Fruit fly (Drosophila melanogaster): Measurements from ENCODE around the gene CG9988.
A peak's percentile ranks its signal among the peaks of the same experiment; 100 is the strongest.

CG9988 gene

dm6 chr3R:28676870-28677526 lies 40.8 kb downstream of the CG9988 start (continued):
- TF ChIP-seq pan (optimal IDR thresholded peaks at IDR 0.05) (no peak), pan (GFP tag; optimal IDR thresholded peaks at IDR 0.05 in 1 of 2, IDR thresholded peaks at IDR 0.05 in 1 of 2) (peak in 1 of 2 experiments; percentile 80), CG5180 (GFP tag; optimal IDR thresholded peaks at IDR 0.05) (peak; percentile 29), Kr (GFP tag; optimal IDR thresholded peaks at IDR 0.05) (no peak), CG5245 (GFP tag; optimal IDR thresholded peaks at IDR 0.05) (no peak), CG17802 (tag; optimal IDR thresholded peaks at IDR 0.05) (no peak), usp (GFP tag; optimal IDR thresholded peaks at IDR 0.05) (no peak), dysf (GFP tag; IDR thresholded peaks at IDR 0.05) (peak; percentile 80), slou (GFP tag; optimal IDR thresholded peaks at IDR 0.05) (peak; percentile 36), crp (GFP tag; optimal IDR thresholded peaks at IDR 0.05) (no peak), CG7963 (GFP tag; IDR thresholded peaks at IDR 0.05; ENCODE audit: partially characterized antibody) (no peak), fd96Cb (tag; optimal IDR thresholded peaks at IDR 0.05) (peak; percentile 42), Oaz (GFP tag; IDR thresholded peaks at IDR 0.05) (peak; percentile 47; the same call in 1 of the 2 replicates), row (GFP tag; IDR thresholded peaks at IDR 0.05) (peak; percentile 62), CG2678 (tag; optimal IDR thresholded peaks at IDR 0.05) (peak; percentile 75), CG2712 (tag; optimal IDR thresholded peaks at IDR 0.05) (peak; percentile 43), CG43689 (GFP tag; IDR thresholded peaks at IDR 0.05) (peak; percentile 65), CG3838 (GFP tag; optimal IDR thresholded peaks at IDR 0.05) (no peak), vfl (GFP tag; optimal IDR thresholded peaks at IDR 0.05) (no peak), Ptx1 (GFP tag; IDR thresholded peaks at IDR 0.05) (peak; percentile 70), nmo (GFP tag; optimal IDR thresholded peaks at IDR 0.05) (peak; percentile 8), CG3281 (GFP tag; optimal IDR thresholded peaks at IDR 0.05) (peak; percentile 38), CG18262 (tag; optimal IDR thresholded peaks at IDR 0.05) (no peak), Fer2 (tag; optimal IDR thresholded peaks at IDR 0.05) (no peak), CG10366 (GFP tag; IDR thresholded peaks at IDR 0.05) (peak; percentile 71), ssp (GFP tag; IDR thresholded peaks at IDR 0.05) (peak; percentile 36; the same call in 1 of the 2 replicates), E2f1 (GFP tag; IDR thresholded peaks at IDR 0.05) (peak; percentile 73), Aef1 (GFP tag; IDR thresholded peaks at IDR 0.05) (peak; percentile 37; the same call in 2 of the 3 replicates), Oli (tag; optimal IDR thresholded peaks at IDR 0.05) (peak; percentile 60), Xbp1 (GFP tag; optimal IDR thresholded peaks at IDR 0.05) (peak; percentile 66), cas (GFP tag; IDR thresholded peaks at IDR 0.05) (0 out of 2 replicates have a peak, but pooled peaks have one; percentile 37), lilli (GFP tag; optimal IDR thresholded peaks at IDR 0.05) (peak; percentile 67), CG8924 (tag; optimal IDR thresholded peaks at IDR 0.05) (peak; percentile 49), jigr1 (GFP tag; IDR thresholded peaks at IDR 0.05) (no peak), Awh (GFP tag; IDR thresholded peaks at IDR 0.05) (peak; percentile 57), peb (GFP tag; IDR thresholded peaks at IDR 0.05) (no peak), Pdp1 (GFP tag; optimal IDR thresholded peaks at IDR 0.05) (peak; percentile 30 to 61), BtbVII (GFP tag; optimal IDR thresholded peaks at IDR 0.05) (peak; percentile 14), Vsx1 (GFP tag; optimal IDR thresholded peaks at IDR 0.05) (peak; percentile 33), Doc2 (GFP tag; IDR thresholded peaks at IDR 0.05) (peak; percentile 45; the same call in 1 of the 2 replicates), H15 (GFP tag; IDR thresholded peaks at IDR 0.05) (peak; percentile 71), Hsf (GFP tag; optimal IDR thresholded peaks at IDR 0.05) (peak; percentile 27), dan (GFP tag; IDR thresholded peaks at IDR 0.05) (no peak), CG17359 (tag; optimal IDR thresholded peaks at IDR 0.05) (peak; percentile 53), CG32767 (GFP tag; IDR thresholded peaks at IDR 0.05) (0 out of 2 replicates have a peak, but pooled peaks have one; percentile 33), CG1233 (GFP tag; optimal IDR thresholded peaks at IDR 0.05) (peak; percentile 40), Spps (tag; optimal IDR thresholded peaks at IDR 0.05) (no peak), sens (GFP tag) (peak; percentile 80), Dip3 (GFP tag; optimal IDR thresholded peaks at IDR 0.05) (peak; percentile 43), ap (GFP tag; IDR thresholded peaks at IDR 0.05) (0 out of 2 replicates have a peak, but pooled peaks have one; percentile 6)

Measured in whole organism, embryonic.